Worm (Caenorhabditis elegans) whole organism, late embryonic: ENCODE results near the gene wsp-1.

Experiments
- ceh-24 ChIP-seq: sonication (generic microtip); optimal IDR thresholded peaks from 2 replicates; lab custom pipeline; 2016; ENCODE audit warnings: mild to moderate bottlenecking, missing genetic modification characterization, missing compliant biosample characterization
- tbx-2 ChIP-seq: sonication (generic microtip); optimal IDR thresholded peaks from 2 replicates; lab custom pipeline; 2016; ENCODE audit warnings: missing genetic modification characterization, missing compliant biosample characterization

DNA sequence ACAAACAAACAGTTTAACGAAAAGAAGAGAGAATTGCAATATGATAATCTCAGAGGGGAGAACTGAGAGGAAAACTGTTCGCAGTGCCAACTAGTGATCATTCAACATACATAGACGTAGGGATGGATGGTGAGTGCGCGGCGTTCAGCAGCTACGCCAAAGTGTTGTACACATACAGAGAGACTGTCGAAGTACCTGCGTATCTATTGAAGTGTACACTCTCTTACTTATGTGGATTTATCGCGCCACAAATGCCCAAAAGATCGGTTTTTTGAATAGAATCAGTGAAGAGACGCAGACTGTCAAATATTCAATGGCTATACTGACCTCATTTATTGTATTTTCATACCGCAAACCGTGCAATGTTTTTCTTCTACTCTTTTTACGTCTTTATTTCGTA is 28.5 kb downstream of the wsp-1 start:
- TF ChIP-seq tbx-2 (tag; lab: Kevin White, UChicago) (no peak), ceh-24 (tag; lab: Kevin White, UChicago) (no peak)
